Fruit fly (Drosophila melanogaster) whole organism, embryonic: ENCODE results near the gene Nlg4.

Source experiments
- Atf6 ChIP-seq: fragments of 200-800 bp; sonication (Bioruptor generic); IDR thresholded peaks from 2 replicates; pipeline ENCODE4 v1.3.6; 2022; ENCODE audit warnings: missing biosample characterization, missing genetic modification characterization
- Bdp1 ChIP-seq: fragments of 200-800 bp; sonication (Bioruptor generic); optimal IDR thresholded peaks from 3 replicates; lab custom pipeline; 2016; ENCODE audit warnings: missing biosample characterization, missing genetic modification characterization
- Bgb ChIP-seq: fragments of 200-800 bp; sonication (Bioruptor generic); IDR thresholded peaks from 2 replicates; pipeline ENCODE4 v1.3.6; 2022; ENCODE audit warnings: missing biosample characterization, missing genetic modification characterization; ENCODE audit not compliant: partially characterized antibody
- CG11504 ChIP-seq: fragments of 200-800 bp; sonication (Bioruptor generic); optimal IDR thresholded peaks from 3 replicates; lab custom pipeline; 2019; ENCODE audit warnings: missing biosample characterization, mild to moderate bottlenecking, missing genetic modification characterization, moderate library complexity
- CG12155 ChIP-seq: fragments of 200-800 bp; sonication (Bioruptor generic); optimal IDR thresholded peaks from 3 replicates; lab custom pipeline; 2016; ENCODE audit warnings: missing biosample characterization, missing genetic modification characterization
- CG12219 ChIP-seq: fragments of 200-800 bp; sonication (Bioruptor generic); optimal IDR thresholded peaks from 3 replicates; lab custom pipeline; 2018; ENCODE audit warnings: missing biosample characterization, mild to moderate bottlenecking, missing genetic modification characterization
- CG12299 ChIP-seq: fragments of 200-800 bp; sonication (Bioruptor generic); optimal IDR thresholded peaks from 2 replicates; lab custom pipeline; 2018; ENCODE audit warnings: missing biosample characterization, mild to moderate bottlenecking, missing genetic modification characterization
- CG13296 ChIP-seq: fragments of 200-800 bp; sonication (Bioruptor generic); optimal IDR thresholded peaks from 3 replicates; lab custom pipeline; 2018; ENCODE audit warnings: missing biosample characterization, mild to moderate bottlenecking, missing genetic modification characterization
- CG15073 ChIP-seq: fragments of 200-800 bp; sonication (Bioruptor generic); optimal IDR thresholded peaks from 2 replicates; lab custom pipeline; 2016; ENCODE audit warnings: missing biosample characterization, missing genetic modification characterization
- CG15269 ChIP-seq: fragments of 200-800 bp; sonication (Bioruptor generic); optimal IDR thresholded peaks from 2 replicates; lab custom pipeline; 2018; ENCODE audit warnings: missing biosample characterization, mild to moderate bottlenecking, missing genetic modification characterization, moderate library complexity
- CG15514 ChIP-seq: fragments of 200-800 bp; sonication (Bioruptor generic); optimal IDR thresholded peaks from 3 replicates; lab custom pipeline; 2017; ENCODE audit warnings: missing biosample characterization, missing genetic modification characterization, mild to moderate bottlenecking, moderate library complexity, missing genetic modification reagents
- CG16815 ChIP-seq: fragments of 200-800 bp; sonication (Bioruptor generic); optimal IDR thresholded peaks from 3 replicates; lab custom pipeline; 2017; ENCODE audit warnings: missing biosample characterization, mild to moderate bottlenecking, missing genetic modification characterization
- CG17568 ChIP-seq: fragments of 200-800 bp; sonication (Bioruptor generic); optimal IDR thresholded peaks from 2 replicates; lab custom pipeline; 2018; ENCODE audit warnings: missing biosample characterization, mild to moderate bottlenecking, missing genetic modification characterization, moderate library complexity
- CG1792 ChIP-seq: fragments of 200-800 bp; sonication (Bioruptor generic); optimal IDR thresholded peaks from 2 replicates; lab custom pipeline; 2016; ENCODE audit warnings: missing biosample characterization, missing genetic modification characterization
- CG18011 ChIP-seq: fragments of 200-800 bp; sonication (Bioruptor generic); optimal IDR thresholded peaks from 2 replicates; lab custom pipeline; 2017; ENCODE audit warnings: missing biosample characterization, missing genetic modification characterization, mild to moderate bottlenecking, moderate library complexity, missing genotype
- CG2116 ChIP-seq: fragments of 200-800 bp; sonication (Bioruptor generic); optimal IDR thresholded peaks from 3 replicates; lab custom pipeline; 2018; ENCODE audit warnings: missing biosample characterization, mild to moderate bottlenecking, missing genetic modification characterization
- CG31441 ChIP-seq: fragments of 200-800 bp; sonication (Bioruptor generic); IDR thresholded peaks from 2 replicates; pipeline ENCODE4 v1.3.6; 2022; ENCODE audit warnings: missing biosample characterization, missing genetic modification characterization
- CG34376 ChIP-seq: fragments of 200-800 bp; sonication (Bioruptor generic); optimal IDR thresholded peaks from 2 replicates; lab custom pipeline; 2018; ENCODE audit warnings: missing biosample characterization, mild to moderate bottlenecking, missing genetic modification characterization
- CG34422 ChIP-seq: fragments of 200-800 bp; sonication (Bioruptor generic); IDR thresholded peaks from 3 replicates; pipeline ENCODE4 v1.3.6; 2022; ENCODE audit warnings: missing biosample characterization, missing genetic modification characterization
- CG43689 ChIP-seq: fragments of 200-800 bp; sonication (Bioruptor generic); IDR thresholded peaks from 2 replicates; pipeline ENCODE4 v1.3.6; 2022; ENCODE audit warnings: missing biosample characterization, missing genetic modification characterization
- CG4404 ChIP-seq: fragments of 200-800 bp; sonication (Bioruptor generic); IDR thresholded peaks from 2 replicates; pipeline ENCODE4 v1.3.6; 2022; ENCODE audit warnings: missing biosample characterization, missing genetic modification characterization
- CG4707 ChIP-seq: fragments of 200-800 bp; sonication (Bioruptor generic); optimal IDR thresholded peaks from 2 replicates; lab custom pipeline; 2018; ENCODE audit warnings: missing biosample characterization, mild to moderate bottlenecking, missing genetic modification characterization, moderate library complexity
- CG5245 ChIP-seq: fragments of 200-800 bp; sonication (Bioruptor generic); optimal IDR thresholded peaks from 3 replicates; lab custom pipeline; 2016; ENCODE audit warnings: missing biosample characterization, missing genetic modification characterization
- CG6175 ChIP-seq: fragments of 200-800 bp; sonication (Bioruptor generic); IDR thresholded peaks from 3 replicates; pipeline ENCODE4 v1.3.6; 2022; ENCODE audit warnings: missing biosample characterization, missing genetic modification characterization
- CG9727 ChIP-seq: fragments of 200-800 bp; sonication (Bioruptor generic); optimal IDR thresholded peaks from 3 replicates; lab custom pipeline; 2017; ENCODE audit warnings: missing biosample characterization, mild to moderate bottlenecking, missing genetic modification characterization
- CTCF ChIP-seq: fragments of 200-800 bp; sonication (Bioruptor generic); optimal IDR thresholded peaks from 2 replicates; lab custom pipeline; 2017; ENCODE audit warnings: missing biosample characterization, mild to moderate bottlenecking, missing genetic modification characterization, moderate library complexity
- D19B ChIP-seq: fragments of 200-800 bp; sonication (Bioruptor generic); optimal IDR thresholded peaks from 2 replicates; lab custom pipeline; 2017; ENCODE audit warnings: missing biosample characterization, mild to moderate bottlenecking, missing genetic modification characterization
- Dad ChIP-seq: fragments of 200-800 bp; sonication (Bioruptor generic); optimal IDR thresholded peaks from 3 replicates; lab custom pipeline; 2016; ENCODE audit warnings: missing biosample characterization, missing genetic modification characterization
- Dbx ChIP-seq: fragments of 200-800 bp; sonication (Bioruptor generic); IDR thresholded peaks from 3 replicates; pipeline ENCODE4 v1.3.6; 2022; ENCODE audit warnings: missing biosample characterization, missing genetic modification characterization
- Deaf1 ChIP-seq: fragments of 200-800 bp; optimal IDR thresholded peaks from 3 replicates; lab custom pipeline; 2019; ENCODE audit warnings: missing biosample characterization, mild to moderate bottlenecking, missing genetic modification characterization, moderate library complexity
- E2f1 ChIP-seq: fragments of 200-800 bp; sonication (Bioruptor generic); IDR thresholded peaks from 2 replicates; pipeline ENCODE4 v1.3.6; 2022; ENCODE audit warnings: missing biosample characterization, missing genetic modification characterization
- Ets65A ChIP-seq: fragments of 200-800 bp; sonication (Bioruptor generic); peaks from one replicate; lab custom pipeline; 2016; ENCODE audit warnings: missing biosample characterization, missing genetic modification characterization
- H2.0 ChIP-seq: fragments of 200-800 bp; sonication (Bioruptor generic); IDR thresholded peaks from 2 replicates; pipeline ENCODE4 v1.3.6; 2022; ENCODE audit warnings: missing biosample characterization, missing genetic modification characterization
- HLH4C ChIP-seq: fragments of 200-800 bp; sonication (Bioruptor generic); IDR thresholded peaks from 3 replicates; pipeline ENCODE4 v1.3.6; 2022; ENCODE audit warnings: missing biosample characterization, missing genetic modification characterization; ENCODE audit not compliant: partially characterized antibody
- Hand ChIP-seq: fragments of 200-800 bp; sonication (Bioruptor generic); optimal IDR thresholded peaks from 2 replicates; lab custom pipeline; 2017; ENCODE audit warnings: mild to moderate bottlenecking, missing biosample characterization, missing genetic modification reagents, missing genetic modification characterization
- Neu2 ChIP-seq: fragments of 200-800 bp; sonication (Bioruptor generic); optimal IDR thresholded peaks from 3 replicates; lab custom pipeline; 2016; ENCODE audit warnings: missing biosample characterization, missing genetic modification characterization, borderline replicate concordance
- Rfx ChIP-seq: fragments of 200-800 bp; sonication (Bioruptor generic); IDR thresholded peaks from 2 replicates; pipeline ENCODE4 v1.3.6; 2022; ENCODE audit warnings: missing biosample characterization, missing genetic modification characterization
- ab ChIP-seq: fragments of 200-800 bp; sonication (Bioruptor generic); optimal IDR thresholded peaks from 2 replicates; lab custom pipeline; 2016; ENCODE audit warnings: missing biosample characterization, missing genetic modification characterization
- amos ChIP-seq: fragments of 200-800 bp; sonication (Bioruptor generic); IDR thresholded peaks from 2 replicates; pipeline ENCODE4 v1.3.6; 2022; ENCODE audit warnings: missing biosample characterization, missing genetic modification characterization; ENCODE audit not compliant: partially characterized antibody
- bcd ChIP-seq: fragments of 200-800 bp; sonication (Bioruptor generic); optimal IDR thresholded peaks from 2 replicates; lab custom pipeline; 2017; ENCODE audit warnings: missing biosample characterization, mild to moderate bottlenecking, missing genetic modification characterization
- cg ChIP-seq: fragments of 200-800 bp; sonication (Bioruptor generic); optimal IDR thresholded peaks from 3 replicates; lab custom pipeline; 2019; ENCODE audit warnings: missing biosample characterization, mild to moderate bottlenecking, missing genetic modification characterization, moderate library complexity
- crol ChIP-seq: fragments of 200-800 bp; sonication (Bioruptor generic); IDR thresholded peaks from 2 replicates; pipeline ENCODE4 v1.3.6; 2022; ENCODE audit warnings: missing biosample characterization, missing genetic modification characterization
- cwo ChIP-seq: fragments of 200-800 bp; sonication (Bioruptor generic); optimal IDR thresholded peaks from 3 replicates; lab custom pipeline; 2017; ENCODE audit warnings: missing biosample characterization, missing genetic modification characterization, mild to moderate bottlenecking, moderate library complexity, missing genetic modification reagents
- gem ChIP-seq: fragments of 200-800 bp; sonication (Bioruptor generic); optimal IDR thresholded peaks from 2 replicates; lab custom pipeline; 2019; ENCODE audit warnings: missing biosample characterization, mild to moderate bottlenecking, missing genetic modification characterization, moderate library complexity
- jigr1 ChIP-seq: fragments of 200-800 bp; sonication (Bioruptor generic); IDR thresholded peaks from 3 replicates; pipeline ENCODE4 v1.3.6; 2022; ENCODE audit warnings: missing biosample characterization, missing genetic modification characterization
- jing ChIP-seq: fragments of 200-800 bp; sonication (Bioruptor generic); optimal IDR thresholded peaks from 2 replicates; lab custom pipeline; 2018; ENCODE audit warnings: missing biosample characterization, mild to moderate bottlenecking, missing genetic modification characterization
- peb ChIP-seq: fragments of 200-800 bp; sonication (Bioruptor generic); IDR thresholded peaks from 2 replicates; pipeline ENCODE4 v1.3.6; 2022; ENCODE audit warnings: missing biosample characterization, missing genetic modification characterization
- sc ChIP-seq, 3 experiments: fragments of >200 bp in 2 of 3; fragments of 200-800 bp in 1 of 3; sonication (Bioruptor generic) in 1 of 3; optimal IDR thresholded peaks; 2 replicates in 2 of 3; 3 replicates in 1 of 3; lab custom pipeline; 2017; ENCODE audit warnings: mild to moderate bottlenecking in 1 of 3, missing biosample characterization in 1 of 3, missing genetic modification characterization in 1 of 3, missing genetic modification reagents in 1 of 3
- ssp ChIP-seq: fragments of 200-800 bp; sonication (Bioruptor generic); IDR thresholded peaks from 2 replicates; pipeline ENCODE4 v1.3.6; 2022; ENCODE audit warnings: missing biosample characterization, missing genetic modification characterization
- unpg ChIP-seq: fragments of 200-800 bp; sonication (Bioruptor generic); optimal IDR thresholded peaks from 3 replicates; lab custom pipeline; 2018; ENCODE audit warnings: missing biosample characterization, mild to moderate bottlenecking, missing genetic modification characterization, moderate library complexity
- zfh2 ChIP-seq: fragments of 200-800 bp; sonication (Bioruptor generic); optimal IDR thresholded peaks from 2 replicates; lab custom pipeline; 2016; ENCODE audit warnings: missing biosample characterization, missing genetic modification characterization

Gene Nlg4

DNA sequence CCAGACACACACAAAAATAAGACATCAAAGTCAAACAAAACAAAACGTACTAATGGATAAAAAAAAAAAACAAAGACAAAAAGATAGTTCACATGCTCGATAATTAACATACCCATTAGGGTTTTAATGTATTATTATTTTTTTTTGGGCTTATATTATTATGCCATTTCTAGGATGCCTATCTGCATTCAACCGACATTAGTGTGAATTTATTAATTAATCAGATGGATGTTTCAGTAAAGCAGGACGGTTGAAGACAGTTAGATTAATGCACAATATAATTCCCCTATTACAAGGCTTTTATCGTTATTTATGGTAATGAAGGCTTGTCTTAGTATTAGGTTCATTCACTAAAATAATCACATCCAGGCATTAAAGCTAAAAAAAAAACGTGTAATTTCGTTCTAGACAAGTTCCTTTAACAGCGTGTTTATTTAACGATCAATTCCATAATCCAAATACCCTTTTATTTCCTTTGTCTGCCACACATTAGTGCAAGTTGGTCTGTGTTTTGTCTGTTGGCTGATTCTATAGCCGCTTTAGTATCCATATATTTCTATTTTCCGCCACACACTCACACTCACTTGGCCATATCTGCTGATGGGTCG, 60.7 kb downstream of the Nlg4 start (continued):
- TF ChIP-seq Ets65A (GFP tag; lab: Kevin White, UChicago) = no peak
- peak; percentile 36 for TF ChIP-seq CG9727 (GFP tag; lab: Kevin White, UChicago)
- TF ChIP-seq cg (GFP tag; lab: Kevin White, UChicago) = no peak
- no peak for TF ChIP-seq zfh2 (GFP tag; lab: Kevin White, UChicago)
- TF ChIP-seq Dad (GFP tag; lab: Kevin White, UChicago) = no peak
- no peak for TF ChIP-seq peb (GFP tag; lab: Robert Waterston, UW)
- TF ChIP-seq CG12219 (GFP tag; lab: Kevin White, UChicago) = no peak
- TF ChIP-seq crol (GFP tag; lab: Robert Waterston, UW) = no peak
- no peak for TF ChIP-seq bcd (GFP tag; lab: Kevin White, UChicago)
- no peak for TF ChIP-seq CG34422 (GFP tag; lab: Robert Waterston, UW)
- no peak for TF ChIP-seq Hand (GFP tag; lab: Kevin White, UChicago)
- TF ChIP-seq jing (GFP tag; lab: Kevin White, UChicago) = no peak
- TF ChIP-seq CG15073 = no peak
- no peak for TF ChIP-seq Bdp1 (GFP tag; lab: Kevin White, UChicago)
- TF ChIP-seq Bgb = no peak
- TF ChIP-seq jigr1 = no peak
- no peak for TF ChIP-seq amos (GFP tag; lab: Robert Waterston, UW)
- TF ChIP-seq sc (optimal IDR thresholded peaks at IDR 0.05; lab: Kevin White, UChicago) = no peak
- no peak for TF ChIP-seq sc (GFP tag; optimal IDR thresholded peaks at IDR 0.05; lab: Kevin White, UChicago)
- TF ChIP-seq CG31441 (GFP tag; lab: Robert Waterston, UW) = peak; percentile 35; the same call in 1 of the 2 replicates
- TF ChIP-seq CG17568 (GFP tag; lab: Kevin White, UChicago) = no peak
- no peak for TF ChIP-seq CG2116 (GFP tag; lab: Kevin White, UChicago)
- TF ChIP-seq H2.0 (GFP tag; lab: Robert Waterston, UW) = no peak
- TF ChIP-seq CG13296 (GFP tag; lab: Kevin White, UChicago) = no peak
- TF ChIP-seq Neu2 (GFP tag; lab: Kevin White, UChicago) = no peak
- TF ChIP-seq CG15514 (GFP tag; lab: Kevin White, UChicago) = no peak
- TF ChIP-seq CG12299 (tag; lab: Kevin White, UChicago) = no peak
- TF ChIP-seq unpg (GFP tag; lab: Kevin White, UChicago) = no peak
- TF ChIP-seq CTCF (GFP tag; lab: Kevin White, UChicago) = no peak
- TF ChIP-seq HLH4C (GFP tag; lab: Robert Waterston, UW) = no peak
- TF ChIP-seq E2f1 (GFP tag; lab: Robert Waterston, UW) = no peak
- peak; percentile 34 for TF ChIP-seq cwo
- TF ChIP-seq CG12155 = no peak
- TF ChIP-seq CG11504 (tag; lab: Kevin White, UChicago) = peak; percentile 36
- peak; percentile 24 for TF ChIP-seq CG15269 (tag; lab: Kevin White, UChicago)
- TF ChIP-seq CG4707 (GFP tag; lab: Kevin White, UChicago) = no peak
- no peak for TF ChIP-seq ab (GFP tag; lab: Kevin White, UChicago)
- no peak for TF ChIP-seq CG1792
- no peak for TF ChIP-seq Atf6
- TF ChIP-seq CG16815 (GFP tag; lab: Kevin White, UChicago) = no peak
- no peak for TF ChIP-seq Deaf1 (tag; lab: Kevin White, UChicago)
- TF ChIP-seq CG34376 (GFP tag; lab: Kevin White, UChicago) = no peak
- TF ChIP-seq D19B = peak; percentile 81
- no peak for TF ChIP-seq Dbx (GFP tag; lab: Robert Waterston, UW)
- TF ChIP-seq CG4404 = no peak
- no peak for TF ChIP-seq CG5245 (GFP tag; lab: Kevin White, UChicago)
- TF ChIP-seq Rfx (GFP tag; lab: Robert Waterston, UW) = no peak
- TF ChIP-seq gem (tag; lab: Kevin White, UChicago) = peak; percentile 44
- TF ChIP-seq CG18011 (GFP tag; lab: Kevin White, UChicago) = no peak
- no peak for TF ChIP-seq ssp (GFP tag; lab: Robert Waterston, UW)
- no peak for TF ChIP-seq CG6175 (GFP tag; lab: Robert Waterston, UW)
- no peak for TF ChIP-seq CG43689 (GFP tag; lab: Robert Waterston, UW)
